Fruit fly (Drosophila melanogaster): ENCODE data around the gene CG13998.

CG13998 gene

dm6 chr2L:5948775-5949526 is 7.7 kb downstream of the CG13998 start, which contains the start of gene CG9044 (continued):
- TF ChIP-seq ind (GFP tag; optimal IDR thresholded peaks at IDR 0.05) (peak; percentile 66), CG10431 (GFP tag; optimal IDR thresholded peaks at IDR 0.05) (no peak), D19A (tag; optimal IDR thresholded peaks at IDR 0.05) (no peak), Fer1 (GFP tag; optimal IDR thresholded peaks at IDR 0.05) (no peak), CG4820 (GFP tag; optimal IDR thresholded peaks at IDR 0.05) (peak; percentile 39), vvl (GFP tag; IDR thresholded peaks at IDR 0.05) (no peak), CG4617 (GFP tag; optimal IDR thresholded peaks at IDR 0.05; ENCODE audit: borderline replicate concordance) (peak; percentile 75), ken (GFP tag; IDR thresholded peaks at IDR 0.05) (0 out of 3 replicates have a peak, but pooled peaks have one; percentile 28), HLHmδ (GFP tag; optimal IDR thresholded peaks at IDR 0.05) (no peak), CG16863 (GFP tag; optimal IDR thresholded peaks at IDR 0.05) (peak; percentile 19), zfh2 (GFP tag; optimal IDR thresholded peaks at IDR 0.05) (peak; percentile 83), Doc2 (GFP tag; IDR thresholded peaks at IDR 0.05) (no peak), grau (tag; optimal IDR thresholded peaks at IDR 0.05) (no peak), Sry-δ (GFP tag; optimal IDR thresholded peaks at IDR 0.05) (peak; percentile 96), org-1 (GFP tag; optimal IDR thresholded peaks at IDR 0.05) (no peak), CG1792 (GFP tag; optimal IDR thresholded peaks at IDR 0.05) (peak; percentile 43), Deaf1 (tag; optimal IDR thresholded peaks at IDR 0.05) (no peak), CG1024 (GFP tag; IDR thresholded peaks at IDR 0.05) (no peak), tio (GFP tag; optimal IDR thresholded peaks at IDR 0.05) (peak; percentile 62), kah (GFP tag; optimal IDR thresholded peaks at IDR 0.05) (no peak), CG8281 (tag; optimal IDR thresholded peaks at IDR 0.05) (no peak), CG15601 (tag; optimal IDR thresholded peaks at IDR 0.05) (peak; percentile 37), CG16815 (GFP tag; optimal IDR thresholded peaks at IDR 0.05) (peak; percentile 21), crp (GFP tag; optimal IDR thresholded peaks at IDR 0.05) (no peak), CG11085 (GFP tag; IDR thresholded peaks at IDR 0.05) (no peak), BEAF-32 (GFP tag; optimal IDR thresholded peaks at IDR 0.05) (peak; percentile 97), tap (tag; optimal IDR thresholded peaks at IDR 0.05) (no peak), CG9609 (GFP tag; optimal IDR thresholded peaks at IDR 0.05) (peak; percentile 61), eve (GFP tag; optimal IDR thresholded peaks at IDR 0.05) (no peak), slou (GFP tag; optimal IDR thresholded peaks at IDR 0.05) (peak; percentile 21), CG18599 (GFP tag; optimal IDR thresholded peaks at IDR 0.05) (no peak), so (GFP tag; IDR thresholded peaks at IDR 0.05) (0 out of 3 replicates have a peak, but pooled peaks have one; percentile 31), insv (GFP tag; optimal IDR thresholded peaks at IDR 0.05) (peak in 1 of 2 experiments; percentile 20), ems (GFP tag; optimal IDR thresholded peaks at IDR 0.05) (peak; percentile 30), CG4730 (GFP tag; IDR thresholded peaks at IDR 0.05) (no peak; the same call in 1 of the 2 replicates), CG16813 (GFP tag; IDR thresholded peaks at IDR 0.05; ENCODE audit: partially characterized antibody) (peak; percentile 96), CG14050 (GFP tag; IDR thresholded peaks at IDR 0.05) (no peak), CG15269 (tag; optimal IDR thresholded peaks at IDR 0.05) (no peak), wor (GFP tag; IDR thresholded peaks at IDR 0.05) (no peak), Dfd (GFP tag; optimal IDR thresholded peaks at IDR 0.05) (no peak), CG7271 (tag; optimal IDR thresholded peaks at IDR 0.05) (no peak), pzg (GFP tag; optimal IDR thresholded peaks at IDR 0.05) (peak; percentile 69), emc (GFP tag; optimal IDR thresholded peaks at IDR 0.05) (peak; percentile 19), seq (GFP tag; IDR thresholded peaks at IDR 0.05) (no peak), CG13123 (GFP tag; optimal IDR thresholded peaks at IDR 0.05) (peak; percentile 11), CG1529 (GFP tag; optimal IDR thresholded peaks at IDR 0.05) (no peak), ttk (GFP tag; IDR thresholded peaks at IDR 0.05) (no peak), CG1832 (GFP tag; optimal IDR thresholded peaks at IDR 0.05) (no peak), ftz-f1 (GFP tag; optimal IDR thresholded peaks at IDR 0.05) (no peak), bigmax (GFP tag; optimal IDR thresholded peaks at IDR 0.05) (no peak)

All from whole organism, embryonic.